Fruit fly (Drosophila melanogaster): Measurements from ENCODE around the gene Arpc3A.

Arpc3A gene

dm6 chr3R:15827559-15827958 is 6.9 kb upstream of the Arpc3A start:
- TF ChIP-seq noc (tag; optimal IDR thresholded peaks at IDR 0.05): no peak

dm6 chr3R:15832525-15832924 is 1.9 kb upstream of the Arpc3A start, which contains the start of gene rec:
rec (minus strand) TSS chr3R:15832632.
- no peak for TF ChIP-seq noc (tag; optimal IDR thresholded peaks at IDR 0.05)

dm6 chr3R:15833332-15833731 is 1.1 kb upstream of the Arpc3A start, which contains the start of gene CG43318:
CG43318 (minus strand) TSS chr3R:15833432.
- no peak for TF ChIP-seq noc (tag; optimal IDR thresholded peaks at IDR 0.05)

dm6 chr3R:15836864-15837824 is 2.7 kb downstream of the Arpc3A start, which contains the start of the genes ND-23 and spn-E:
ND-23 (minus strand) TSS chr3R:15837117.
spn-E (plus strand) TSS chr3R:15837419.
- no peak for TF ChIP-seq noc (tag; optimal IDR thresholded peaks at IDR 0.05)

- no peak for TF ChIP-seq noc (tag; optimal IDR thresholded peaks at IDR 0.05)
These were observed 4.8 kb downstream of the Arpc3A start, which contains the start of gene Pbp45 for dm6 chr3R:15839294-15839693. Pbp45 (minus strand) TSS chr3R:15839515.

dm6 chr3R:15846234-15846633 is 11.8 kb downstream of the Arpc3A start, which contains the start of gene CG4546:
CG4546 (plus strand) TSS chr3R:15846534.
- TF ChIP-seq noc (tag; optimal IDR thresholded peaks at IDR 0.05): no peak

dm6 chr3R:15851912-15852311 is 17.5 kb downstream of the Arpc3A start:
- no peak for TF ChIP-seq noc (tag; optimal IDR thresholded peaks at IDR 0.05)

dm6 chr3R:15853347-15853746 is 18.9 kb downstream of the Arpc3A start, which contains the start of gene cv-d:
cv-d (minus strand) TSS chr3R:15853581.
- peak; percentile 13 for TF ChIP-seq noc (tag; optimal IDR thresholded peaks at IDR 0.05)

dm6 chr3R:15857189-15857767 is 22.8 kb downstream of the Arpc3A start, which contains the start of gene Hmt-1:
Hmt-1 (minus strand) TSS chr3R:15857470.
- TF ChIP-seq noc (tag; optimal IDR thresholded peaks at IDR 0.05): peak; percentile 49

- no peak for TF ChIP-seq noc (tag; optimal IDR thresholded peaks at IDR 0.05)
These were observed 25.4 kb downstream of the Arpc3A start, which contains the start of gene CG9632 for dm6 chr3R:15859896-15860295. CG9632 (plus strand) TSS chr3R:15860196.

- no peak for TF ChIP-seq noc (tag; optimal IDR thresholded peaks at IDR 0.05)
These were observed 38.5 kb downstream of the Arpc3A start for dm6 chr3R:15872829-15873440.

- TF ChIP-seq noc (tag; optimal IDR thresholded peaks at IDR 0.05): no peak
These were observed 41.2 kb downstream of the Arpc3A start, which contains the start of gene CG31183 for dm6 chr3R:15875611-15876010. CG31183 (minus strand) TSS chr3R:15875939.
